Worm (Caenorhabditis elegans): ENCODE measurements around the gene nstp-7.

Gene nstp-7

ce11 chrV:619054-619453 is 37.3 kb downstream of the nstp-7 start, which contains the start of gene F48G7.4 (continued):
- TF ChIP-seq F16B12.6 (tag; optimal IDR thresholded peaks at IDR 0.05) = peak; percentile 5
- peak; percentile 67 for TF ChIP-seq skn-1 (tag; optimal IDR thresholded peaks at IDR 0.05)
- TF ChIP-seq fkh-4 (tag; optimal IDR thresholded peaks at IDR 0.05; ENCODE audit: borderline replicate concordance) = no peak
- TF ChIP-seq ceh-82 (tag; optimal IDR thresholded peaks at IDR 0.05) = peak; percentile 69 to 90 (median 76)
- TF ChIP-seq mef-2 (tag; optimal IDR thresholded peaks at IDR 0.05) = peak; percentile 24
- no peak for TF ChIP-seq nhr-90 (tag; optimal IDR thresholded peaks at IDR 0.05; ENCODE audit: poor library complexity)
- TF ChIP-seq C04F5.9 (tag; optimal IDR thresholded peaks at IDR 0.05) = no peak
- TF ChIP-seq pag-3 (tag; optimal IDR thresholded peaks at IDR 0.05; ENCODE audit: borderline replicate concordance, insufficient read depth) = no peak
- peak; percentile 91 for TF ChIP-seq fkh-8 (tag; optimal IDR thresholded peaks at IDR 0.05)
- peak; percentile 38 for TF ChIP-seq fkh-10 (GFP tag; optimal IDR thresholded peaks at IDR 0.05)
- TF ChIP-seq unc-86 (tag; optimal IDR thresholded peaks at IDR 0.05) = peak; percentile 90
- no peak for TF ChIP-seq unc-130 (tag; optimal IDR thresholded peaks at IDR 0.05)
- TF ChIP-seq ceh-88 (GFP tag; IDR thresholded peaks at IDR 0.05) = no peak
- TF ChIP-seq sptf-1 (tag; optimal IDR thresholded peaks at IDR 0.05) = no peak
- no peak for TF ChIP-seq elt-2 (tag; optimal IDR thresholded peaks at IDR 0.05)
- no peak for TF ChIP-seq C34B4.2 (tag; optimal IDR thresholded peaks at IDR 0.05)
- TF ChIP-seq unc-62 (GFP tag; optimal IDR thresholded peaks at IDR 0.05) = no peak
- TF ChIP-seq fos-1 (tag; optimal IDR thresholded peaks at IDR 0.05) = peak; percentile 60
- TF ChIP-seq nhr-11 (tag; optimal IDR thresholded peaks at IDR 0.05) = peak; percentile 73
- no peak for TF ChIP-seq vab-15 (tag; optimal IDR thresholded peaks at IDR 0.05)
- TF ChIP-seq tbx-2 (tag; optimal IDR thresholded peaks at IDR 0.05) = peak; percentile 86
- TF ChIP-seq zag-1 (tag; optimal IDR thresholded peaks at IDR 0.05) = peak; percentile 26
- peak; percentile 62 for TF ChIP-seq lir-3 (tag; optimal IDR thresholded peaks at IDR 0.05; ENCODE audit: poor library complexity)
- no peak for TF ChIP-seq nhr-28 (tag; optimal IDR thresholded peaks at IDR 0.05)
- TF ChIP-seq mdl-1 (tag; optimal IDR thresholded peaks at IDR 0.05) = peak in 1 of 2 experiments; percentile 11
- no peak for TF ChIP-seq sup-37 (GFP tag; optimal IDR thresholded peaks at IDR 0.05)
- no peak for TF ChIP-seq ceh-63 (GFP tag; optimal IDR thresholded peaks at IDR 0.05)
- no peak for TF ChIP-seq efl-3 (GFP tag; optimal IDR thresholded peaks at IDR 0.05)
- TF ChIP-seq blmp-1 (tag; optimal IDR thresholded peaks at IDR 0.05) = no peak
- peak; percentile 13 for TF ChIP-seq sox-4 (tag; optimal IDR thresholded peaks at IDR 0.05)
- peak; percentile 73 for TF ChIP-seq ztf-4 (tag; optimal IDR thresholded peaks at IDR 0.05)
- peak; percentile 78 for TF ChIP-seq swsn-7 (tag; optimal IDR thresholded peaks at IDR 0.05)
- peak; percentile 23 for TF ChIP-seq nhr-77 (tag; optimal IDR thresholded peaks at IDR 0.05)
- no peak for TF ChIP-seq hlh-4 (tag; optimal IDR thresholded peaks at IDR 0.05)
- no peak for TF ChIP-seq unc-30 (tag; optimal IDR thresholded peaks at IDR 0.05)
- TF ChIP-seq nhr-85 (tag) = peak; percentile 95
- no peak for TF ChIP-seq hpl-2 (GFP tag; optimal IDR thresholded peaks at IDR 0.05)
- no peak for TF ChIP-seq nhr-76 (tag; optimal IDR thresholded peaks at IDR 0.05)
- no peak for TF ChIP-seq C16A3.4 (tag; optimal IDR thresholded peaks at IDR 0.05)
- peak; percentile 48; the same call in 1 of the 2 replicates for TF ChIP-seq grh-1 (GFP tag; IDR thresholded peaks at IDR 0.05)
- TF ChIP-seq egl-13 (tag; optimal IDR thresholded peaks at IDR 0.05) = peak; percentile 55
- peak; percentile 3 for TF ChIP-seq pax-3 (tag; optimal IDR thresholded peaks at IDR 0.05)
- TF ChIP-seq lsy-2 (tag; optimal IDR thresholded peaks at IDR 0.05) = peak in 1 of 2 experiments; percentile 72
- peak; percentile 60 for TF ChIP-seq nhr-19 (GFP tag; conservative IDR thresholded peaks at IDR 0.05)
- no peak for TF ChIP-seq nhr-12 (tag; optimal IDR thresholded peaks at IDR 0.05)
- no peak for TF ChIP-seq ces-1 (GFP tag; optimal IDR thresholded peaks at IDR 0.05)
- peak; percentile 100 for TF ChIP-seq lin-14 (GFP tag; optimal IDR thresholded peaks at IDR 0.05)
- peak; percentile 13 for TF ChIP-seq snpc-4 (tag; optimal IDR thresholded peaks at IDR 0.05)
- TF ChIP-seq nhr-71 (tag; optimal IDR thresholded peaks at IDR 0.05) = peak; percentile 91
- TF ChIP-seq Y116A8C.19 (tag; optimal IDR thresholded peaks at IDR 0.05; ENCODE audit: borderline replicate concordance) = no peak
- TF ChIP-seq mep-1 (tag; optimal IDR thresholded peaks at IDR 0.05) = peak; percentile 25
- TF ChIP-seq egl-27 (tag; optimal IDR thresholded peaks at IDR 0.05) = peak in 1 of 2 experiments; percentile 45
- no peak for TF ChIP-seq lin-39 (tag; optimal IDR thresholded peaks at IDR 0.05)
